Worm (Caenorhabditis elegans) whole organism, L4 larva: ENCODE data around the gene C05D11.13.

ENCODE experiments used
- F10B5.3 ChIP-seq: sonication (generic microtip); optimal IDR thresholded peaks from 2 replicates; lab custom pipeline; 2016; ENCODE audit warnings: mild to moderate bottlenecking, missing genetic modification characterization, missing compliant biosample characterization
- F26F4.8 ChIP-seq: fragments of 200-800 bp; sonication (Bioruptor generic); conservative IDR thresholded peaks from 2 replicates; pipeline ENCODE4 v1.3.6; 2022; ENCODE audit warnings: missing genetic modification characterization, missing compliant biosample characterization
- F49E8.2 ChIP-seq: sonication (generic microtip); optimal IDR thresholded peaks from 2 replicates; lab custom pipeline; 2016; ENCODE audit warnings: missing compliant biosample characterization, mild to moderate bottlenecking, missing genetic modification characterization, borderline replicate concordance
- T20F7.1 ChIP-seq: fragments of 200-800 bp; sonication (Bioruptor generic); optimal IDR thresholded peaks from 2 replicates; lab custom pipeline; 2018; ENCODE audit warnings: mild to moderate bottlenecking, missing genetic modification characterization, missing compliant biosample characterization
- Y105C5A.15 ChIP-seq: fragments of 200-800 bp; sonication (Bioruptor generic); IDR thresholded peaks from 2 replicates; pipeline ENCODE4 v1.3.6; 2022; ENCODE audit warnings: missing genetic modification characterization, missing compliant biosample characterization
- Y5F2A.4 ChIP-seq: fragments of 200-800 bp; sonication (Bioruptor generic); optimal IDR thresholded peaks from 2 replicates; lab custom pipeline; 2018; ENCODE audit warnings: mild to moderate bottlenecking, missing genetic modification characterization, missing compliant biosample characterization
- aha-1 ChIP-seq: fragments of 150-350 bp; peaks from one replicate; lab custom pipeline; 2014; ENCODE audit warnings: missing biosample characterization, missing genetic modification characterization
- ama-1 ChIP-seq: fragments of 150-350 bp; optimal IDR thresholded peaks from 2 replicates; lab custom pipeline; 2014; ENCODE audit warnings: inconsistent platforms, mixed read lengths
- arid-1 ChIP-seq: fragments of 200-800 bp; sonication (Bioruptor generic); conservative IDR thresholded peaks from 2 replicates; pipeline ENCODE4 v1.3.6; 2022; ENCODE audit warnings: missing genetic modification reagents, missing genetic modification characterization, missing compliant biosample characterization
- ceh-28 ChIP-seq: fragments of 150-350 bp; optimal IDR thresholded peaks from 2 replicates; lab custom pipeline; 2014; ENCODE audit warnings: missing biosample characterization, missing genetic modification reagents, missing genetic modification characterization
- ceh-44 ChIP-seq: fragments of 200-800 bp; sonication (Bioruptor generic); IDR thresholded peaks from 2 replicates; pipeline ENCODE4 v1.3.6; 2022; ENCODE audit warnings: missing genetic modification reagents, missing genetic modification characterization, missing compliant biosample characterization
- ceh-62 ChIP-seq: sonication (generic microtip); optimal IDR thresholded peaks from 2 replicates; lab custom pipeline; 2017; ENCODE audit warnings: missing biosample characterization, missing genetic modification characterization
- ceh-82 ChIP-seq: sonication (generic microtip); optimal IDR thresholded peaks from 2 replicates; lab custom pipeline; 2017; ENCODE audit warnings: missing biosample characterization, missing genetic modification characterization
- daf-16 ChIP-seq, 3 experiments: sonication (generic microtip); optimal IDR thresholded peaks; 2 replicates each; lab custom pipeline; 2016 to 2017; ENCODE audit warnings: missing genetic modification characterization in 3 of 3, missing genetic modification reagents in 3 of 3, mild to moderate bottlenecking in 2 of 3, missing compliant biosample characterization in 2 of 3, missing biosample characterization in 1 of 3, moderate library complexity in 1 of 3
- daf-8 ChIP-seq: fragments of 200-800 bp; sonication (Bioruptor generic); IDR thresholded peaks from 2 replicates; pipeline ENCODE4 v1.3.6; 2022; ENCODE audit warnings: missing genetic modification characterization, missing compliant biosample characterization
- dmd-8 ChIP-seq: fragments of 200-800 bp; sonication (Bioruptor generic); IDR thresholded peaks from 2 replicates; pipeline ENCODE4 v1.3.6; 2022; ENCODE audit warnings: missing genetic modification characterization, missing compliant biosample characterization
- dmd-9 ChIP-seq: fragments of 200-800 bp; sonication (Bioruptor generic); IDR thresholded peaks from 2 replicates; pipeline ENCODE4 v1.3.6; 2022; ENCODE audit warnings: missing genetic modification reagents, missing genetic modification characterization, missing compliant biosample characterization
- dpl-1 ChIP-seq: fragments of 150-350 bp; optimal IDR thresholded peaks from 2 replicates; lab custom pipeline; 2014; ENCODE audit warnings: missing biosample characterization, missing genetic modification reagents, missing genetic modification characterization
- duxl-1 ChIP-seq: sonication (generic microtip); optimal IDR thresholded peaks from 2 replicates; lab custom pipeline; 2016; ENCODE audit warnings: mild to moderate bottlenecking, missing genetic modification characterization, moderate library complexity, missing compliant biosample characterization; ENCODE audit not compliant: poor library complexity
- dve-1 ChIP-seq: sonication (generic microtip); optimal IDR thresholded peaks from 2 replicates; lab custom pipeline; 2017; ENCODE audit warnings: antibody characterized with exemption, mild to moderate bottlenecking, missing genetic modification characterization, missing compliant biosample characterization; ENCODE audit not compliant: insufficient read depth
- gei-8 ChIP-seq: fragments of 200-800 bp; sonication (Bioruptor generic); optimal IDR thresholded peaks from 2 replicates; lab custom pipeline; 2018; ENCODE audit warnings: mild to moderate bottlenecking, missing genetic modification characterization, missing compliant biosample characterization
- hlh-11 ChIP-seq: fragments of 200-800 bp; sonication (Bioruptor generic); optimal IDR thresholded peaks from 2 replicates; lab custom pipeline; 2018; ENCODE audit warnings: mild to moderate bottlenecking, missing genetic modification characterization, missing compliant biosample characterization
- lin-13 ChIP-seq: fragments of 150-350 bp; optimal IDR thresholded peaks from 2 replicates; lab custom pipeline; 2014; ENCODE audit warnings: missing biosample characterization, missing genetic modification reagents, missing genetic modification characterization
- lin-15B ChIP-seq: fragments of 150-350 bp; sonication (generic microtip); optimal IDR thresholded peaks from 3 replicates; lab custom pipeline; 2014; ENCODE audit warnings: missing biosample characterization, missing genetic modification characterization
- lin-29 ChIP-seq: fragments of 200-800 bp; sonication (Bioruptor generic); IDR thresholded peaks from 2 replicates; pipeline ENCODE4 v1.3.6; 2022; ENCODE audit warnings: missing genetic modification reagents, missing genetic modification characterization, missing compliant biosample characterization
- lin-38 ChIP-seq: fragments of 200-800 bp; sonication (Bioruptor generic); IDR thresholded peaks from 2 replicates; pipeline ENCODE4 v1.3.6; 2022; ENCODE audit warnings: missing genetic modification reagents, missing genetic modification characterization, missing compliant biosample characterization
- lir-3 ChIP-seq: sonication (generic microtip); optimal IDR thresholded peaks from 2 replicates; lab custom pipeline; 2016; ENCODE audit warnings: mild to moderate bottlenecking, missing genetic modification characterization, missing compliant biosample characterization
- lsy-2 ChIP-seq, 2 experiments: fragments of 150-350 bp in 1 of 2; sonication (generic microtip) in 1 of 2; optimal IDR thresholded peaks; 2 replicates each; lab custom pipeline; 2014 to 2017; ENCODE audit warnings: missing biosample characterization in 2 of 2, missing genetic modification characterization in 2 of 2
- madf-5 ChIP-seq, 2 experiments: fragments of 200-800 bp; sonication (Bioruptor generic); IDR thresholded peaks; 2 replicates each; pipeline ENCODE4 v1.3.6; 2022; ENCODE audit warnings: missing compliant biosample characterization in 2 of 2, missing genetic modification characterization in 2 of 2
- mdl-1 ChIP-seq, 2 experiments: fragments of 150-350 bp in 1 of 2; sonication (generic microtip) in 1 of 2; optimal IDR thresholded peaks; 2 replicates each; lab custom pipeline; 2014 to 2017; ENCODE audit warnings: missing biosample characterization in 2 of 2, missing genetic modification characterization in 2 of 2
- mep-1 ChIP-seq: fragments of 150-350 bp; sonication (generic microtip); optimal IDR thresholded peaks from 3 replicates; lab custom pipeline; 2014; ENCODE audit warnings: missing biosample characterization, missing genetic modification characterization
- mes-2 ChIP-seq: sonication (generic microtip); optimal IDR thresholded peaks from 2 replicates; lab custom pipeline; 2016; ENCODE audit warnings: missing genotype, mild to moderate bottlenecking, missing genetic modification characterization, missing compliant biosample characterization; ENCODE audit not compliant: poor library complexity, severe bottlenecking
- mxl-2 ChIP-seq: fragments of 200-800 bp; sonication (Bioruptor generic); conservative IDR thresholded peaks from 2 replicates; pipeline ENCODE4 v1.3.6; 2022; ENCODE audit warnings: missing genetic modification reagents, missing genetic modification characterization, missing compliant biosample characterization
- nhr-102 ChIP-seq: sonication (generic microtip); optimal IDR thresholded peaks from 2 replicates; lab custom pipeline; 2016; ENCODE audit warnings: mild to moderate bottlenecking, missing genetic modification characterization, moderate library complexity, missing compliant biosample characterization
- nhr-11 ChIP-seq: fragments of 150-350 bp; optimal IDR thresholded peaks from 2 replicates; lab custom pipeline; 2014; ENCODE audit warnings: missing biosample characterization, missing genetic modification characterization
- nhr-237 ChIP-seq: sonication (generic microtip); optimal IDR thresholded peaks from 2 replicates; lab custom pipeline; 2017; ENCODE audit warnings: missing biosample characterization, missing genetic modification characterization
- nhr-28 ChIP-seq: fragments of 150-350 bp; optimal IDR thresholded peaks from 2 replicates; lab custom pipeline; 2014; ENCODE audit warnings: missing biosample characterization, missing genetic modification characterization
- nhr-41 ChIP-seq: fragments of 200-800 bp; sonication (Bioruptor generic); IDR thresholded peaks from 2 replicates; pipeline ENCODE4 v1.3.6; 2022; ENCODE audit warnings: missing genetic modification reagents, missing genetic modification characterization, missing compliant biosample characterization
- nhr-77 ChIP-seq: fragments of 150-350 bp; optimal IDR thresholded peaks from 2 replicates; lab custom pipeline; 2014; ENCODE audit warnings: missing biosample characterization, missing genetic modification characterization
- php-3 ChIP-seq: fragments of 200-800 bp; sonication (Bioruptor generic); IDR thresholded peaks from 2 replicates; pipeline ENCODE4 v1.3.6; 2022; ENCODE audit warnings: missing genetic modification reagents, missing genetic modification characterization, missing compliant biosample characterization
- pqm-1 ChIP-seq: sonication (generic microtip); optimal IDR thresholded peaks from 2 replicates; lab custom pipeline; 2017; ENCODE audit warnings: missing biosample characterization, missing genetic modification characterization
- rbr-2 ChIP-seq: sonication (generic microtip); optimal IDR thresholded peaks from 2 replicates; lab custom pipeline; 2016; ENCODE audit warnings: missing genotype, missing genetic modification characterization, missing compliant biosample characterization
- saeg-2 ChIP-seq: fragments of 200-800 bp; sonication (Bioruptor generic); IDR thresholded peaks from 2 replicates; pipeline ENCODE4 v1.3.6; 2022; ENCODE audit warnings: missing genetic modification reagents, missing genetic modification characterization, missing compliant biosample characterization
- set-16 ChIP-seq: fragments of 200-800 bp; sonication (Bioruptor generic); IDR thresholded peaks from 2 replicates; pipeline ENCODE4 v1.3.6; 2022; ENCODE audit warnings: missing genetic modification reagents, missing genetic modification characterization, missing compliant biosample characterization
- snpc-4 ChIP-seq: fragments of 150-350 bp; optimal IDR thresholded peaks from 2 replicates; lab custom pipeline; 2014; ENCODE audit warnings: missing biosample characterization, missing genetic modification characterization
- tra-1 ChIP-seq: fragments of 200-800 bp; sonication (Bioruptor generic); IDR thresholded peaks from 2 replicates; pipeline ENCODE4 v1.3.6; 2022; ENCODE audit warnings: missing genetic modification reagents, missing genetic modification characterization, missing compliant biosample characterization
- unc-39 ChIP-seq: sonication (generic microtip); optimal IDR thresholded peaks from 2 replicates; lab custom pipeline; 2017; ENCODE audit warnings: missing biosample characterization, missing genetic modification characterization
- unc-62 ChIP-seq, 3 experiments: fragments of 150-350 bp in 1 of 3; sonication (generic microtip); optimal IDR thresholded peaks in 2 of 3; peaks in 1 of 3; 1 replicate in 1 of 3; 2 replicates in 2 of 3; lab custom pipeline; 2014 to 2017; ENCODE audit warnings: missing biosample characterization in 3 of 3, missing genetic modification characterization in 3 of 3, missing genetic modification reagents in 3 of 3, missing genotype in 1 of 3
- zip-2 ChIP-seq: fragments of 150-350 bp; optimal IDR thresholded peaks from 2 replicates; lab custom pipeline; 2014; ENCODE audit warnings: missing biosample characterization, missing genetic modification characterization
- ztf-7 ChIP-seq: fragments of 150-350 bp; optimal IDR thresholded peaks from 2 replicates; lab custom pipeline; 2014; ENCODE audit warnings: missing biosample characterization, missing genetic modification characterization

C05D11.13 gene

ce11 chrIII:6464113-6464571 is 19.8 kb upstream of the C05D11.13 start (continued):
- peak; percentile 72 for TF ChIP-seq T20F7.1 (GFP tag; lab: Kevin White, UChicago)
- TF ChIP-seq tra-1 (GFP tag; lab: Robert Waterston, UW) = peak; percentile 95
- peak; percentile 85 for TF ChIP-seq nhr-77 (tag; lab: Kevin White, UChicago)
- TF ChIP-seq ceh-82 (tag; lab: Kevin White, UChicago) = no peak
- TF ChIP-seq nhr-41 (GFP tag; lab: Robert Waterston, UW) = 0 out of 2 replicates have a peak, but pooled peaks have one; percentile 22
- TF ChIP-seq lir-3 = no peak
- TF ChIP-seq hlh-11 = peak; percentile 97
- TF ChIP-seq snpc-4 = no peak
- TF ChIP-seq lin-29 (GFP tag; lab: Robert Waterston, UW) = no peak; the same call in 1 of the 2 replicates
- peak; percentile 60 for TF ChIP-seq nhr-11 (tag; lab: Kevin White, UChicago)
- TF ChIP-seq nhr-28 (tag; lab: Kevin White, UChicago) = peak; percentile 91
- peak; percentile 71 for TF ChIP-seq lin-13 (GFP tag; lab: Kevin White, UChicago)
- peak; percentile 60 for TF ChIP-seq duxl-1 (tag; lab: Kevin White, UChicago)
- peak; percentile 96 for TF ChIP-seq dve-1 (tag; lab: Kevin White, UChicago)
- no peak for TF ChIP-seq lin-15B (tag; lab: Kevin White, UChicago)
- TF ChIP-seq unc-62 (GFP tag; optimal IDR thresholded peaks at IDR 0.05 in 1 of 2; lab: Kevin White, UChicago) = no peak
- TF ChIP-seq unc-62 (tag; optimal IDR thresholded peaks at IDR 0.05; lab: Kevin White, UChicago) = no peak
- TF ChIP-seq F26F4.8 (GFP tag; lab: Robert Waterston, UW) = no peak
- peak; percentile 75 for TF ChIP-seq dpl-1 (GFP tag; lab: Kevin White, UChicago)
- peak; percentile 81; the same call in 1 of the 2 replicates for TF ChIP-seq Y105C5A.15 (GFP tag; lab: Robert Waterston, UW)
- TF ChIP-seq lsy-2 (tag; optimal IDR thresholded peaks at IDR 0.05; lab: Kevin White, UChicago) = peak; percentile 22 to 78
- TF ChIP-seq aha-1 (tag; lab: Kevin White, UChicago) = peak; percentile 95
- TF ChIP-seq ceh-28 (tag; lab: Kevin White, UChicago) = no peak
- no peak for TF ChIP-seq F49E8.2 (tag; lab: Kevin White, UChicago)
- no peak for TF ChIP-seq nhr-237
- peak; percentile 70; the same call in 1 of the 2 replicates for TF ChIP-seq saeg-2 (GFP tag; lab: Robert Waterston, UW)
- peak; percentile 91 for TF ChIP-seq mep-1
- TF ChIP-seq ztf-7 (tag; lab: Kevin White, UChicago) = no peak
- TF ChIP-seq gei-8 (GFP tag; lab: Kevin White, UChicago) = peak; percentile 86
- no peak for TF ChIP-seq dmd-9
- TF ChIP-seq daf-8 (GFP tag; lab: Robert Waterston, UW) = no peak
- peak; percentile 71 for TF ChIP-seq mes-2
- TF ChIP-seq dmd-8 (GFP tag; lab: Robert Waterston, UW) = peak; percentile 88
- peak; percentile 89 for TF ChIP-seq nhr-102
- TF ChIP-seq lin-38 = peak; percentile 84
- peak; percentile 93 for TF ChIP-seq rbr-2 (tag; lab: Kevin White, UChicago)
- no peak for TF ChIP-seq ceh-44 (GFP tag; lab: Robert Waterston, UW)
- TF ChIP-seq zip-2 (tag; lab: Kevin White, UChicago) = peak; percentile 11
- TF ChIP-seq set-16 = peak; percentile 100
- no peak for TF ChIP-seq unc-39 (tag; lab: Kevin White, UChicago)
- TF ChIP-seq arid-1 (GFP tag; lab: Robert Waterston, UW) = peak; percentile 94
- TF ChIP-seq ceh-62 (tag; lab: Kevin White, UChicago) = no peak
- no peak; the same call in 1 of the 2 replicates for TF ChIP-seq mxl-2 (GFP tag; lab: Robert Waterston, UW)
- no peak for TF ChIP-seq madf-5 (GFP tag; IDR thresholded peaks at IDR 0.05; lab: Robert Waterston, UW)
- peak; percentile 89 for TF ChIP-seq ama-1
- peak; percentile 88 for TF ChIP-seq php-3 (GFP tag; lab: Robert Waterston, UW)
- TF ChIP-seq F10B5.3 = peak; percentile 73
- peak; percentile 81 to 95 for TF ChIP-seq mdl-1 (tag; optimal IDR thresholded peaks at IDR 0.05; lab: Kevin White, UChicago)
- TF ChIP-seq pqm-1 (tag; lab: Kevin White, UChicago) = peak; percentile 96
- peak; percentile 46 for TF ChIP-seq Y5F2A.4
- peak; percentile 82 to 84 for TF ChIP-seq daf-16 (GFP tag; optimal IDR thresholded peaks at IDR 0.05; lab: Kevin White, UChicago)
- peak; percentile 94 for TF ChIP-seq daf-16 (tag; optimal IDR thresholded peaks at IDR 0.05; lab: Kevin White, UChicago)
